Fruit fly (Drosophila melanogaster): Measurements from ENCODE around the gene RpS14b.

- TF ChIP-seq inv (GFP tag; IDR thresholded peaks at IDR 0.05; ENCODE audit: partially characterized antibody): no peak
- no peak for TF ChIP-seq CG12744 (GFP tag; optimal IDR thresholded peaks at IDR 0.05)
- TF ChIP-seq mld (GFP tag; IDR thresholded peaks at IDR 0.05; ENCODE audit: partially characterized antibody): no peak
- TF ChIP-seq CG13123 (GFP tag; optimal IDR thresholded peaks at IDR 0.05): no peak
- no peak for TF ChIP-seq ro (GFP tag; IDR thresholded peaks at IDR 0.05)
- no peak for TF ChIP-seq CG17359 (tag; optimal IDR thresholded peaks at IDR 0.05)
- TF ChIP-seq Nf-YC (tag; optimal IDR thresholded peaks at IDR 0.05): no peak
- no peak for TF ChIP-seq Gug (GFP tag; IDR thresholded peaks at IDR 0.05)
- TF ChIP-seq CG11093 (GFP tag; IDR thresholded peaks at IDR 0.05): no peak
- TF ChIP-seq CG3407 (GFP tag; optimal IDR thresholded peaks at IDR 0.05): no peak
- TF ChIP-seq CG33213 (GFP tag; optimal IDR thresholded peaks at IDR 0.05): no peak
Observed at dm6 chrX:7965761-7966555, 31.3 kb downstream of the RpS14b start.
